Worm (Caenorhabditis elegans) whole organism, L4 larva: Measurements from ENCODE around the gene nhx-4.

Experiments used
- ama-1 ChIP-seq: fragments of 150-350 bp; optimal IDR thresholded peaks from 2 replicates; lab custom pipeline; 2014; ENCODE audit warnings: inconsistent platforms, mixed read lengths
- ceh-82 ChIP-seq: sonication (generic microtip); optimal IDR thresholded peaks from 2 replicates; lab custom pipeline; 2017; ENCODE audit warnings: missing biosample characterization, missing genetic modification characterization
- dmd-8 ChIP-seq: fragments of 200-800 bp; sonication (Bioruptor generic); IDR thresholded peaks from 2 replicates; pipeline ENCODE4 v1.3.6; 2022; ENCODE audit warnings: missing genetic modification characterization, missing compliant biosample characterization
- skn-1 ChIP-seq: fragments of 150-350 bp; optimal IDR thresholded peaks from 2 replicates; lab custom pipeline; 2014; ENCODE audit warnings: missing biosample characterization, missing genetic modification characterization
- unc-39 ChIP-seq: sonication (generic microtip); optimal IDR thresholded peaks from 2 replicates; lab custom pipeline; 2017; ENCODE audit warnings: missing biosample characterization, missing genetic modification characterization

DNA sequence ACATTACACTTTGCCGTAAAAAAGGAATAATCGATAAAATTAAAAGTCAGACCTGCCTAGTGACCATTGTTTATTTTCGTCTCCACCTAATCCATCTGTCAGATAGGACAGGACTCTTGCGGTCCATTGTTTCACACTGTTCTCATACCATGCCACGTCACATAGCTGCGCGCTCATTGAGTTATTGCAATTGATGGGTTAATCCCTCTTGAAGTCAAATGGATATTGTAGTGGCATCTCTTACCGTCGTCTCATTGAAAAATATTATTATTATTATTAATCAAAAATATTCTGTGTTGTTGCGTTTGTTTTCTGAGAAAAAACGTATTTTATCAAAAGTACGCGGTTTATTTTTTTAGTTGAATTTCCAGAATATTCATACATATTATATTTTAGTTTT, 25.9 kb upstream of the nhx-4 start:
- TF ChIP-seq unc-39 (tag; lab: Kevin White, UChicago) = no peak
- TF ChIP-seq dmd-8 (GFP tag; lab: Robert Waterston, UW) = no peak
- no peak for TF ChIP-seq ama-1 (lab: Kevin White, UChicago)
- no peak for TF ChIP-seq skn-1
- TF ChIP-seq ceh-82 (tag; lab: Kevin White, UChicago) = no peak
